Worm (Caenorhabditis elegans) whole organism, L3 larva: ENCODE measurements around the gene F49F1.15.
"Not testable (repeated sequence)": the region's sequence is repeated elsewhere in the genome, so short reads cannot be mapped to it uniquely, and the experiment has no call there.

Experiments
- R02D3.7 ChIP-seq: fragments of 150-350 bp; optimal IDR thresholded peaks from 2 replicates; lab custom pipeline; 2014; ENCODE audit warnings: missing biosample characterization, missing genetic modification characterization
- ZK546.5 ChIP-seq: sonication (generic microtip); optimal IDR thresholded peaks from 2 replicates; lab custom pipeline; 2017; ENCODE audit warnings: missing biosample characterization, missing genetic modification characterization
- aly-2 ChIP-seq: fragments of 150-350 bp; optimal IDR thresholded peaks from 2 replicates; lab custom pipeline; 2014; ENCODE audit warnings: missing biosample characterization, missing genetic modification characterization
- ama-1 ChIP-seq: fragments of 150-350 bp; optimal IDR thresholded peaks from 2 replicates; lab custom pipeline; 2018
- ceh-16 ChIP-seq: sonication (generic microtip); optimal IDR thresholded peaks from 2 replicates; lab custom pipeline; 2017; ENCODE audit warnings: missing biosample characterization, missing genetic modification characterization
- ceh-82 ChIP-seq: fragments of 150-350 bp; optimal IDR thresholded peaks from 2 replicates; lab custom pipeline; 2014; ENCODE audit warnings: missing biosample characterization, missing genetic modification characterization
- ceh-9 ChIP-seq: sonication (generic microtip); optimal IDR thresholded peaks from 2 replicates; lab custom pipeline; 2018; ENCODE audit warnings: missing biosample characterization, missing genetic modification characterization
- daf-12 ChIP-seq: fragments of 150-350 bp; optimal IDR thresholded peaks from 2 replicates; lab custom pipeline; 2014; ENCODE audit warnings: missing biosample characterization, missing genetic modification reagents, missing genetic modification characterization
- egl-27 ChIP-seq: sonication (generic microtip); optimal IDR thresholded peaks from 4 replicates; lab custom pipeline; 2017; ENCODE audit warnings: missing biosample characterization, missing genetic modification reagents, missing genetic modification characterization
- egl-5 ChIP-seq: fragments of 150-350 bp; optimal IDR thresholded peaks from 2 replicates; lab custom pipeline; 2017; ENCODE audit warnings: missing biosample characterization, missing genetic modification reagents, missing genetic modification characterization, inconsistent platforms
- elt-1 ChIP-seq: fragments of 150-350 bp; optimal IDR thresholded peaks from 2 replicates; lab custom pipeline; 2014; ENCODE audit warnings: missing biosample characterization, missing genetic modification characterization
- elt-2 ChIP-seq: sonication (generic microtip); optimal IDR thresholded peaks from 2 replicates; lab custom pipeline; 2016; ENCODE audit warnings: missing genetic modification reagents, mild to moderate bottlenecking, missing genetic modification characterization, missing compliant biosample characterization
- elt-3 ChIP-seq, 3 experiments: fragments of 150-350 bp in 1 of 3; sonication (generic microtip) in 2 of 3; optimal IDR thresholded peaks; 2 replicates in 2 of 3; 4 replicates in 1 of 3; lab custom pipeline; 2014 to 2017; ENCODE audit warnings: missing biosample characterization in 3 of 3, missing genetic modification characterization in 3 of 3
- eor-1 ChIP-seq, 2 experiments: fragments of 150-350 bp; optimal IDR thresholded peaks; 2 replicates each; lab custom pipeline; 2014 to 2018; ENCODE audit warnings: missing biosample characterization in 2 of 2, missing genetic modification characterization in 2 of 2
- fkh-2 ChIP-seq: fragments of 150-350 bp; optimal IDR thresholded peaks from 2 replicates; lab custom pipeline; 2014; ENCODE audit warnings: missing biosample characterization, missing genetic modification reagents, missing genetic modification characterization
- fos-1 ChIP-seq: fragments of 150-350 bp; optimal IDR thresholded peaks from 2 replicates; lab custom pipeline; 2014; ENCODE audit warnings: missing biosample characterization, missing genetic modification characterization
- hmg-11 ChIP-seq: sonication (generic microtip); optimal IDR thresholded peaks from 2 replicates; lab custom pipeline; 2016; ENCODE audit warnings: missing genetic modification characterization, missing compliant biosample characterization
- lin-15B ChIP-seq: fragments of 150-350 bp; optimal IDR thresholded peaks from 2 replicates; lab custom pipeline; 2014; ENCODE audit warnings: missing biosample characterization, missing genetic modification characterization
- lin-39 ChIP-seq: fragments of 150-350 bp; optimal IDR thresholded peaks from 2 replicates; lab custom pipeline; 2018; ENCODE audit warnings: missing biosample characterization, missing genetic modification reagents, missing genetic modification characterization
- mdl-1 ChIP-seq: fragments of 150-350 bp; optimal IDR thresholded peaks from 2 replicates; lab custom pipeline; 2014; ENCODE audit warnings: missing biosample characterization, missing genetic modification characterization
- mml-1 ChIP-seq: fragments of 150-350 bp; sonication (generic microtip); optimal IDR thresholded peaks from 3 replicates; lab custom pipeline; 2014; ENCODE audit warnings: missing biosample characterization, missing genetic modification characterization
- nfya-1 ChIP-seq: sonication (generic microtip); optimal IDR thresholded peaks from 2 replicates; lab custom pipeline; 2017; ENCODE audit warnings: missing genetic modification characterization, mild to moderate bottlenecking, missing compliant biosample characterization, antibody characterized with exemption, moderate library complexity; ENCODE audit not compliant: insufficient read depth
- nhr-11 ChIP-seq: fragments of 150-350 bp; optimal IDR thresholded peaks from 2 replicates; lab custom pipeline; 2014; ENCODE audit warnings: missing biosample characterization, missing genetic modification characterization
- nhr-23 ChIP-seq: fragments of 150-350 bp; optimal IDR thresholded peaks from 2 replicates; lab custom pipeline; 2014; ENCODE audit warnings: missing biosample characterization, missing genetic modification reagents, missing genetic modification characterization
- nhr-237 ChIP-seq: fragments of 150-350 bp; optimal IDR thresholded peaks from 2 replicates; lab custom pipeline; 2014; ENCODE audit warnings: missing biosample characterization, missing genetic modification characterization
- nhr-25 ChIP-seq: sonication (generic microtip); optimal IDR thresholded peaks from 2 replicates; lab custom pipeline; 2017; ENCODE audit warnings: missing biosample characterization, missing genetic modification characterization
- nhr-28 ChIP-seq: fragments of 150-350 bp; optimal IDR thresholded peaks from 2 replicates; lab custom pipeline; 2014; ENCODE audit warnings: missing biosample characterization, missing genetic modification characterization
- nhr-43 ChIP-seq: sonication (generic microtip); optimal IDR thresholded peaks from 2 replicates; lab custom pipeline; 2016; ENCODE audit warnings: mild to moderate bottlenecking, missing genetic modification characterization, missing compliant biosample characterization; ENCODE audit not compliant: poor library complexity, severe bottlenecking
- nhr-67 ChIP-seq: fragments of 150-350 bp; optimal IDR thresholded peaks from 2 replicates; lab custom pipeline; 2014; ENCODE audit warnings: missing biosample characterization, missing genetic modification characterization
- nhr-76 ChIP-seq: fragments of 150-350 bp; sonication (generic microtip); optimal IDR thresholded peaks from 5 replicates; lab custom pipeline; 2014; ENCODE audit warnings: missing biosample characterization, missing genetic modification characterization
- nhr-77 ChIP-seq: fragments of 150-350 bp; optimal IDR thresholded peaks from 2 replicates; lab custom pipeline; 2014; ENCODE audit warnings: missing biosample characterization, missing genetic modification characterization
- pha-4 ChIP-seq: fragments of 150-350 bp; optimal IDR thresholded peaks from 2 replicates; lab custom pipeline; 2014; ENCODE audit warnings: missing biosample characterization, missing genetic modification reagents, missing genetic modification characterization
- pqm-1 ChIP-seq: fragments of 150-350 bp; optimal IDR thresholded peaks from 2 replicates; lab custom pipeline; 2017; ENCODE audit warnings: missing biosample characterization, missing genetic modification characterization, inconsistent platforms
- sea-2 ChIP-seq: fragments of 150-350 bp; sonication (generic microtip); optimal IDR thresholded peaks from 4 replicates; lab custom pipeline; 2014; ENCODE audit warnings: missing biosample characterization, missing genetic modification reagents, missing genetic modification characterization
- skn-1 ChIP-seq: fragments of 150-350 bp; optimal IDR thresholded peaks from 2 replicates; lab custom pipeline; 2014; ENCODE audit warnings: missing biosample characterization, missing genetic modification characterization
- zag-1 ChIP-seq: fragments of 150-350 bp; optimal IDR thresholded peaks from 2 replicates; lab custom pipeline; 2014; ENCODE audit warnings: missing biosample characterization, missing genetic modification characterization
- ztf-11 ChIP-seq: fragments of 150-350 bp; optimal IDR thresholded peaks from 2 replicates; lab custom pipeline; 2014; ENCODE audit warnings: missing biosample characterization, missing genetic modification characterization

Gene F49F1.15

DNA sequence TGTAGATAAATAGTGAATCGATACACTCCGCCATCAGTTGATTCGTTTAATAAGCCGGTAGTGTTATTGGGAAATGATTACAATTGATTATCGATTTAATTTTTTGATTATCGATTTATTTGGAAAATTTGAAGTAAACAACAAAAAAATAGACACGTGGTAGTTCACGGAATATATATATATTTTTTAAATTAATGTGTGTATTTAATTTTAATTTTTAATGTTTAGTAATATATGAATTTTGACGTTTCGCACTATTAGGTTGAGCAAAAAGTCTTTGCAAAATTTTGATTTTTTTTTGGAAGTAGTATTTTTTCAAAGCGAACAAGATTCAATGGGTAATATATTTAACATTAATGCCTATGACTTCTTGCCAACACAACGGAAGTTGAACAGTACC, 28.6 kb upstream of the F49F1.15 start, which contains the start of gene F49F1.12:
Gene F49F1.12 (minus strand): TSS at position 101 of the 400 bp plus-strand sequence.
- TF ChIP-seq nhr-43 (tag; lab: Kevin White, UChicago); ama-1 (lab: Kevin White, UChicago); nhr-76 (tag; lab: Kevin White, UChicago): not testable (repeated sequence)

DNA sequence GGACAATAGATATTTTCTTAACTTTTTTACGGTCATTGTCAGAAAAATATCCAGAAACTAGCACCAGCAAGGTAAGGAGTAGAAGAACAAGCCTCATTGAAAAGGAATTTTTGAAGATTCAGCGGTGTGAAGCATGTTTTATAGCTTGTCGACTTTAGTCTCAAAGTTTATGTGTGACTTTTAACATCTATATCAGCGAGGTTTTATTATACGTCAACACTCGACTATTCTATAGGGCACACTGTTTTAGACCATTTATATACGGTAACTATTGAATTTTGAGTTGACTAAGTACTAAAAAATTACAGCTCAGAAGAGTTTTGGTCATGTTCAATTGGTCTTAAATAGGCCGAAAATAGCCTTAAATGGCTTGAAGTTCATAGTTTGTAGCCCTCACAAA, 26.9 kb upstream of the F49F1.15 start, which contains the start of gene F49F1.11:
Gene F49F1.11 (minus strand): TSS at position 101 of the 400 bp plus-strand sequence.
- TF ChIP-seq nhr-43 (tag; lab: Kevin White, UChicago): no peak
- TF ChIP-seq nhr-237: no peak
- no peak for TF ChIP-seq lin-39 (tag; lab: Kevin White, UChicago)
- no peak for TF ChIP-seq egl-5 (tag; lab: Kevin White, UChicago)
- no peak for TF ChIP-seq nhr-67 (tag; lab: Kevin White, UChicago)
- no peak for TF ChIP-seq aly-2 (tag; lab: Kevin White, UChicago)
- no peak for TF ChIP-seq nhr-28 (tag; lab: Kevin White, UChicago)
- TF ChIP-seq nhr-76 (tag; lab: Kevin White, UChicago): no peak

DNA sequence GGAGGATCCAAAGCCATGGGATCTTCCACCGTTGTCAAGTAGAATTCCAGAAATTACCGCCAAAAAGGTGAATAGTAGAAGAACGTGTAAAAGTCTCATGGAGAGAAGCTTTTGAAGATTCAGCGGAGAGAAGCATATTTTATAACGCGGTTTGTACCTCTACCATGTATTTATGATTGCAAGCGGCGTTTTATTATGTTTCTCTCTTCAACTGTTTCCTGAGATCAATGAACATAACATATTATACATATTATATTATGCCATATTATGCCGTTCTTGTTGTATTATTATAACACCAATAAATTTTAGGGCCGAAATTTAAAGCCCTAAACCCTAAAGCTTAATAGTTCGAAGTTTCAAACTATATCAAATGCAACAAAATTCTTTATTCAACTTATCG, 25.8 kb upstream of the F49F1.15 start, which contains the start of gene F49F1.18:
Gene F49F1.18 (minus strand): TSS at position 101 of the 400 bp plus-strand sequence.
- TF ChIP-seq fkh-2 (tag; lab: Kevin White, UChicago) (no peak), nfya-1 (tag; lab: Kevin White, UChicago) (no peak), nhr-25 (no peak), egl-5 (tag; lab: Kevin White, UChicago) (no peak), aly-2 (tag; lab: Kevin White, UChicago) (no peak), nhr-77 (tag; lab: Kevin White, UChicago) (no peak), lin-15B (no peak), nhr-23 (tag; lab: Kevin White, UChicago) (no peak), ceh-16 (tag; lab: Kevin White, UChicago) (no peak), elt-1 (no peak), nhr-237 (no peak), fos-1 (tag; lab: Kevin White, UChicago) (no peak), hmg-11 (no peak), nhr-11 (no peak), ceh-82 (no peak), mml-1 (tag; lab: Kevin White, UChicago) (no peak), ceh-9 (tag; lab: Kevin White, UChicago) (no peak), zag-1 (tag; lab: Kevin White, UChicago) (no peak), egl-27 (tag; lab: Kevin White, UChicago) (no peak), pha-4 (tag; lab: Kevin White, UChicago) (no peak)

DNA sequence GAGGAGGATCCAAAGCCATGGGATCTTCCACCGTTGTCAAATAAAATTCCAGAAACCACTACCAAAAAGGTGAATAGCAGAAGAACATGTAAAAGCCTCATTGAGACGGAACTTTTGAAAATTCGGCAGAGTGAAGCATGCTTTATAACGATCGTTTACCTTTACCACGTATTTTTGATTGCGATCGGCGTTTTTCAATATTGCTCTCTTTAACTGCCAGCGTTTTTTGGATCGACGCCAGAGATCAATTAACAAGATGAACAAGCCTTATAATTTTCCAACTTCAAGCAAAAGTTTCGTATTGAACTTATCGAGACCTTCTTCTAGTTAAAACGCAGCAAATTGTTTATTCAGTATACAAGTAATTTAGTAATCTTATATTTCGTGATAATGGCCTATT, 24.6 kb upstream of the F49F1.15 start, which contains the start of gene F49F1.10:
Gene F49F1.10 (minus strand): TSS at position 101 of the 400 bp plus-strand sequence.
- TF ChIP-seq skn-1 (tag; lab: Kevin White, UChicago): no peak
- TF ChIP-seq pqm-1 (tag; lab: Kevin White, UChicago): no peak
- TF ChIP-seq R02D3.7 (tag; lab: Kevin White, UChicago): no peak
- no peak for TF ChIP-seq nhr-23 (tag; lab: Kevin White, UChicago)
- no peak for TF ChIP-seq egl-27 (tag; lab: Kevin White, UChicago)
- no peak for TF ChIP-seq egl-5 (tag; lab: Kevin White, UChicago)
- no peak for TF ChIP-seq nhr-77 (tag; lab: Kevin White, UChicago)
- TF ChIP-seq nhr-67 (tag; lab: Kevin White, UChicago): no peak
- no peak for TF ChIP-seq fkh-2 (tag; lab: Kevin White, UChicago)
- no peak for TF ChIP-seq mdl-1 (tag; lab: Kevin White, UChicago)
- TF ChIP-seq elt-3 (tag; optimal IDR thresholded peaks at IDR 0.05; lab: Kevin White, UChicago): no peak
- no peak for TF ChIP-seq nhr-11
- TF ChIP-seq nfya-1 (tag; lab: Kevin White, UChicago): no peak
- no peak for TF ChIP-seq sea-2 (GFP tag; lab: Kevin White, UChicago)
- TF ChIP-seq lin-15B: no peak
- TF ChIP-seq nhr-25: no peak
- no peak for TF ChIP-seq ZK546.5
- TF ChIP-seq eor-1 (tag; optimal IDR thresholded peaks at IDR 0.05; lab: Kevin White, UChicago): no peak

DNA sequence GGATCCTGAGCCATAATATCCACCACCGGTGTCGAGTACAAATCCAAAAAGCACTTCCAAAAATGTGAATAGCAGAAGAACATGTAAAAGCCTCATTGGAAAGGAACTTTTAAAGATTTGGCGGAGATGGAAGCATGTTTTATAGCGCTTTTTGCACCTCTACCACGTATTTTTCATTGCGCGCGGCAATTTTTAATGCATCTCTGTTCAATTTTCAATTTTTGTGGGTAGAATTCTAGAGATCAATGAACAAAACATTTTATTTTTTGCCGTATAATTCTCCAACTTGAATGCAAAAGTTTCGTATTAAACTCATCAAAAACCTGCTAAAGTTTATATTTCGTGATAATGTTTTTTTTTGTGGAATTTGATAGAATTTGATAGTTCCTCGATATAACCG, 23.0 kb upstream of the F49F1.15 start, which contains the start of gene F49F1.9:
Gene F49F1.9 (minus strand): TSS at position 101 of the 400 bp plus-strand sequence.
- TF ChIP-seq ceh-82 (no peak), daf-12 (tag; lab: Kevin White, UChicago) (no peak), nhr-67 (tag; lab: Kevin White, UChicago) (no peak), lin-39 (tag; lab: Kevin White, UChicago) (no peak), elt-3 (tag; optimal IDR thresholded peaks at IDR 0.05; lab: Kevin White, UChicago) (no peak), elt-2 (tag; lab: Kevin White, UChicago) (no peak), ztf-11 (tag; lab: Kevin White, UChicago) (no peak), lin-15B (no peak), nhr-237 (no peak), pha-4 (tag; lab: Kevin White, UChicago) (no peak), nfya-1 (tag; lab: Kevin White, UChicago) (no peak)
